Worm (Caenorhabditis elegans) whole organism, young adult: Measurements from ENCODE around the gene golg-2.

Source experiments
- B0261.1 ChIP-seq: sonication (generic microtip); optimal IDR thresholded peaks from 2 replicates; lab custom pipeline; 2016; ENCODE audit warnings: mild to moderate bottlenecking, missing genetic modification characterization, moderate library complexity, missing compliant biosample characterization
- F22D6.2 ChIP-seq: sonication (generic microtip); optimal IDR thresholded peaks from 2 replicates; lab custom pipeline; 2016; ENCODE audit warnings: mild to moderate bottlenecking, missing genetic modification characterization, missing compliant biosample characterization
- F49E8.2 ChIP-seq: sonication (generic microtip); optimal IDR thresholded peaks from 3 replicates; lab custom pipeline; 2017; ENCODE audit warnings: missing genetic modification characterization, mild to moderate bottlenecking, missing compliant biosample characterization, antibody characterized with exemption, moderate library complexity; ENCODE audit not compliant: insufficient read depth
- F52B5.7 ChIP-seq: sonication (generic microtip); optimal IDR thresholded peaks from 2 replicates; lab custom pipeline; 2016; ENCODE audit warnings: mild to moderate bottlenecking, missing genetic modification characterization, missing compliant biosample characterization
- F55B11.4 ChIP-seq: sonication (generic microtip); optimal IDR thresholded peaks from 2 replicates; lab custom pipeline; 2016; ENCODE audit warnings: missing compliant biosample characterization, missing genetic modification characterization, borderline replicate concordance; ENCODE audit not compliant: insufficient read depth
- F57C9.4 ChIP-seq: sonication (generic microtip); optimal IDR thresholded peaks from 2 replicates; lab custom pipeline; 2017; ENCODE audit warnings: mild to moderate bottlenecking, missing genetic modification characterization, missing compliant biosample characterization
- K11D2.4 ChIP-seq: fragments of 200-800 bp; sonication (Bioruptor generic); IDR thresholded peaks from 2 replicates; pipeline ENCODE4 v1.3.6; 2022; ENCODE audit warnings: missing genetic modification reagents, missing genetic modification characterization, missing compliant biosample characterization
- K12H6.12 ChIP-seq: fragments of 200-800 bp; sonication (Bioruptor generic); optimal IDR thresholded peaks from 2 replicates; lab custom pipeline; 2018; ENCODE audit warnings: mild to moderate bottlenecking, missing genetic modification characterization, missing compliant biosample characterization
- T26A5.8 ChIP-seq: sonication (generic microtip); optimal IDR thresholded peaks from 2 replicates; lab custom pipeline; 2016; ENCODE audit warnings: missing genetic modification characterization, missing compliant biosample characterization
- Y95B8A.8 ChIP-seq: fragments of 200-800 bp; sonication (Bioruptor generic); IDR thresholded peaks from 2 replicates; pipeline ENCODE4 v1.3.6; 2022; ENCODE audit warnings: missing genetic modification reagents, missing genetic modification characterization, missing compliant biosample characterization
- akir-1 ChIP-seq: fragments of 200-800 bp; sonication (Bioruptor generic); optimal IDR thresholded peaks from 2 replicates; lab custom pipeline; 2018; ENCODE audit warnings: mild to moderate bottlenecking, missing genetic modification characterization, moderate library complexity, missing compliant biosample characterization
- ama-1 ChIP-seq, 3 experiments: fragments of 150-350 bp in 1 of 3; sonication (generic microtip) in 2 of 3; optimal IDR thresholded peaks; 2 replicates each; lab custom pipeline; 2014 to 2018; ENCODE audit warnings: missing biosample characterization in 2 of 3, missing genetic modification characterization in 2 of 3, missing genetic modification reagents in 2 of 3
- aptf-3 ChIP-seq: fragments of 200-800 bp; sonication (Bioruptor generic); IDR thresholded peaks from 2 replicates; pipeline ENCODE4 v1.3.6; 2022; ENCODE audit warnings: missing genetic modification characterization, missing compliant biosample characterization
- atf-7 ChIP-seq: sonication (generic microtip); optimal IDR thresholded peaks from 2 replicates; lab custom pipeline; 2017; ENCODE audit warnings: mild to moderate bottlenecking, missing genetic modification characterization, missing compliant biosample characterization
- attf-5 ChIP-seq: fragments of 200-800 bp; sonication (Bioruptor generic); optimal IDR thresholded peaks from 2 replicates; lab custom pipeline; 2018; ENCODE audit warnings: mild to moderate bottlenecking, missing genetic modification characterization, missing compliant biosample characterization
- attf-6 ChIP-seq: fragments of 200-800 bp; sonication (Bioruptor generic); IDR thresholded peaks from 2 replicates; pipeline ENCODE4 v1.3.6; 2022; ENCODE audit warnings: missing genetic modification reagents, missing genetic modification characterization, missing compliant biosample characterization
- ccch-3 ChIP-seq: fragments of 200-800 bp; sonication (Bioruptor generic); optimal IDR thresholded peaks from 2 replicates; lab custom pipeline; 2018; ENCODE audit warnings: mild to moderate bottlenecking, missing genetic modification characterization, missing compliant biosample characterization
- cebp-1 ChIP-seq, 2 experiments: fragments of 200-800 bp in 1 of 2; sonication (Bioruptor generic) in 1 of 2; sonication (generic microtip) in 1 of 2; IDR thresholded peaks in 1 of 2; optimal IDR thresholded peaks in 1 of 2; 2 replicates each; pipeline versions ENCODE4 v1.3.6 to Lab custom; 2017 to 2022; ENCODE audit warnings: missing compliant biosample characterization in 2 of 2, missing genetic modification characterization in 2 of 2, mild to moderate bottlenecking in 1 of 2, missing genetic modification reagents in 1 of 2, moderate library complexity in 1 of 2
- cebp-2 ChIP-seq: fragments of 200-800 bp; sonication (Bioruptor generic); IDR thresholded peaks from 2 replicates; pipeline ENCODE4 v1.3.6; 2022; ENCODE audit warnings: missing genetic modification characterization, missing compliant biosample characterization
- ceh-27 ChIP-seq: fragments of 200-800 bp; sonication (Bioruptor generic); optimal IDR thresholded peaks from 2 replicates; lab custom pipeline; 2018; ENCODE audit warnings: mild to moderate bottlenecking, missing genetic modification characterization, moderate library complexity, missing compliant biosample characterization
- ceh-91 ChIP-seq: fragments of 200-800 bp; sonication (Bioruptor generic); IDR thresholded peaks from 2 replicates; pipeline ENCODE4 v1.3.6; 2022; ENCODE audit warnings: missing genetic modification reagents, missing genetic modification characterization, missing compliant biosample characterization
- die-1 ChIP-seq: sonication (generic microtip); optimal IDR thresholded peaks from 2 replicates; lab custom pipeline; 2016; ENCODE audit warnings: missing genotype, mild to moderate bottlenecking, missing genetic modification characterization, missing compliant biosample characterization
- egl-44 ChIP-seq: fragments of 200-800 bp; sonication (Bioruptor generic); IDR thresholded peaks from 2 replicates; pipeline ENCODE4 v1.3.6; 2022; ENCODE audit warnings: missing genetic modification reagents, missing genetic modification characterization, missing compliant biosample characterization
- ekl-4 ChIP-seq: fragments of 200-800 bp; sonication (Bioruptor generic); IDR thresholded peaks from 2 replicates; pipeline ENCODE4 v1.3.6; 2022; ENCODE audit warnings: missing genetic modification reagents, missing genetic modification characterization, missing compliant biosample characterization
- gei-17 ChIP-seq: fragments of 200-800 bp; sonication (Bioruptor generic); optimal IDR thresholded peaks from 2 replicates; lab custom pipeline; 2018; ENCODE audit warnings: mild to moderate bottlenecking, missing genetic modification characterization, missing compliant biosample characterization
- him-1 ChIP-seq: sonication (generic microtip); optimal IDR thresholded peaks from 2 replicates; lab custom pipeline; 2016; ENCODE audit warnings: missing genotype, missing genetic modification reagents, missing genetic modification characterization, missing compliant biosample characterization
- hlh-12 ChIP-seq: sonication (generic microtip); optimal IDR thresholded peaks from 2 replicates; lab custom pipeline; 2016; ENCODE audit warnings: missing genetic modification characterization, missing compliant biosample characterization
- madf-8 ChIP-seq: fragments of 200-800 bp; sonication (Bioruptor generic); conservative IDR thresholded peaks from 2 replicates; pipeline ENCODE4 v1.3.6; 2022; ENCODE audit warnings: missing genetic modification reagents, missing genetic modification characterization, missing compliant biosample characterization
- mel-28 ChIP-seq: sonication (generic microtip); optimal IDR thresholded peaks from 2 replicates; lab custom pipeline; 2016; ENCODE audit warnings: borderline replicate concordance, mild to moderate bottlenecking, missing genetic modification characterization, missing compliant biosample characterization
- nfya-1 ChIP-seq: sonication (generic microtip); optimal IDR thresholded peaks from 2 replicates; lab custom pipeline; 2017; ENCODE audit warnings: antibody characterized with exemption, missing compliant biosample characterization, missing genetic modification characterization, borderline replicate concordance; ENCODE audit not compliant: insufficient read depth
- nhr-120 ChIP-seq: fragments of 200-800 bp; sonication (Bioruptor generic); IDR thresholded peaks from 2 replicates; pipeline ENCODE4 v1.3.6; 2022; ENCODE audit warnings: missing genetic modification characterization, missing compliant biosample characterization
- pbrm-1 ChIP-seq: fragments of 200-800 bp; sonication (Bioruptor generic); IDR thresholded peaks from 2 replicates; pipeline ENCODE4 v1.3.6; 2022; ENCODE audit warnings: missing genetic modification reagents, missing genetic modification characterization, missing compliant biosample characterization
- pha-4 ChIP-seq: fragments of 150-350 bp; sonication (generic microtip); optimal IDR thresholded peaks from 2 replicates; lab custom pipeline; 2014; ENCODE audit warnings: missing biosample characterization, missing genetic modification reagents, missing genetic modification characterization
- repo-1 ChIP-seq: sonication (generic microtip); optimal IDR thresholded peaks from 2 replicates; lab custom pipeline; 2017; ENCODE audit warnings: mild to moderate bottlenecking, missing genetic modification characterization, missing compliant biosample characterization
- rpc-1 ChIP-seq, 2 experiments: fragments of 150-350 bp in 1 of 2; sonication (generic microtip) in 1 of 2; optimal IDR thresholded peaks; 2 replicates each; lab custom pipeline; 2014 to 2018; ENCODE audit warnings: missing biosample characterization in 1 of 2, missing genetic modification characterization in 1 of 2, missing genetic modification reagents in 1 of 2, missing genotype in 1 of 2
- snpc-1.1 ChIP-seq: sonication (generic microtip); optimal IDR thresholded peaks from 2 replicates; lab custom pipeline; 2017; ENCODE audit warnings: missing genetic modification characterization, mild to moderate bottlenecking, missing compliant biosample characterization, antibody characterized with exemption, moderate library complexity, missing genotype, missing genetic modification reagents; ENCODE audit not compliant: insufficient read depth
- snpc-3.4 ChIP-seq: sonication (generic microtip); optimal IDR thresholded peaks from 2 replicates; lab custom pipeline; 2017; ENCODE audit warnings: missing genetic modification characterization, mild to moderate bottlenecking, missing compliant biosample characterization, antibody characterized with exemption, moderate library complexity, missing genotype, missing genetic modification reagents
- snpc-4 ChIP-seq, 5 experiments: fragments of 150-350 bp in 1 of 5; sonication (generic microtip) in 4 of 5; optimal IDR thresholded peaks; 2 replicates each; lab custom pipeline; 2014 to 2018; ENCODE audit warnings: missing genetic modification characterization in 5 of 5, missing biosample characterization in 3 of 5, antibody characterized with exemption in 2 of 5, mild to moderate bottlenecking in 2 of 5, missing compliant biosample characterization in 2 of 5, missing genotype in 2 of 5, moderate library complexity in 2 of 5, missing genetic modification reagents in 1 of 5
- tbx-9 ChIP-seq: sonication (generic microtip); optimal IDR thresholded peaks from 2 replicates; lab custom pipeline; 2016; ENCODE audit warnings: borderline replicate concordance, missing genetic modification characterization, inconsistent platforms, missing compliant biosample characterization
- tlf-1 ChIP-seq: fragments of 200-800 bp; sonication (Bioruptor generic); optimal IDR thresholded peaks from 2 replicates; lab custom pipeline; 2018; ENCODE audit warnings: mild to moderate bottlenecking, missing genetic modification characterization, missing compliant biosample characterization
- unc-130 ChIP-seq: sonication (generic microtip); optimal IDR thresholded peaks from 2 replicates; lab custom pipeline; 2016; ENCODE audit warnings: missing genetic modification reagents, missing genetic modification characterization, missing compliant biosample characterization
- xnd-1 ChIP-seq: sonication (generic microtip); optimal IDR thresholded peaks from 2 replicates; lab custom pipeline; 2016; ENCODE audit warnings: missing genotype, missing genetic modification reagents, missing genetic modification characterization, missing compliant biosample characterization
- ztf-18 ChIP-seq: sonication (generic microtip); optimal IDR thresholded peaks from 2 replicates; lab custom pipeline; 2016; ENCODE audit warnings: missing genotype, mild to moderate bottlenecking, missing genetic modification characterization, missing compliant biosample characterization
- ztf-22 ChIP-seq: fragments of 200-800 bp; sonication (Bioruptor generic); optimal IDR thresholded peaks from 2 replicates; lab custom pipeline; 2018; ENCODE audit warnings: mild to moderate bottlenecking, missing genetic modification characterization, moderate library complexity, missing compliant biosample characterization
- ztf-25 ChIP-seq: fragments of 200-800 bp; sonication (Bioruptor generic); IDR thresholded peaks from 2 replicates; pipeline ENCODE4 v1.3.6; 2022; ENCODE audit warnings: missing genetic modification reagents, missing genetic modification characterization, missing compliant biosample characterization

golg-2 gene

DNA sequence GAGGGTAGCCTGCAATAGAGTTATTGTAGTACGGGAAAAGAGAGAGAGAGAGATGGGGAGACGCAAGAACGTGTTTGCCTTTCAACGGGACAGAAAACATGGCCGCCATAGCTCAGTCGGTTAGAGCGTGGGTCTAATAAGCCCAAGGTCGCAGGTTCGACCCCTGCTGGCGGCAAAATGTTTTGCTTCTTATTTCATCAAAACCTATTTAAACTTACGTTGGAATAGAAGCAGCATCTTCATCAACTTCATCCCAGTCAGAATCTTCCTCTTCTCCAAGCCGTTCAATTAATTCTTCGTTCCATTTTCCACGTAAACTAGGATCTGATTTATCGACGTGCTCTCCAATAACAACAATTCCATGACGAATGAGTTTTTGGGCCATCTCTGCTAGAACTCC, 7.2 kb downstream of the golg-2 start (continued):
- TF ChIP-seq akir-1 = peak; percentile 48
- TF ChIP-seq cebp-2 (GFP tag; lab: Robert Waterston, UW) = peak; percentile 89
- TF ChIP-seq F49E8.2 = no peak
- TF ChIP-seq K12H6.12 (tag; lab: Kevin White, UChicago) = peak; percentile 36
- TF ChIP-seq cebp-1 (GFP tag; IDR thresholded peaks at IDR 0.05; lab: Robert Waterston, UW) = peak; percentile 57
- peak; percentile 69 for TF ChIP-seq cebp-1 (tag; optimal IDR thresholded peaks at IDR 0.05; lab: Kevin White, UChicago)
- peak; percentile 73 for TF ChIP-seq attf-6 (GFP tag; lab: Robert Waterston, UW)
- peak; percentile 63; the same call in 1 of the 2 replicates for TF ChIP-seq ekl-4 (GFP tag; lab: Robert Waterston, UW)
- TF ChIP-seq ccch-3 = no peak
- TF ChIP-seq atf-7 (tag; lab: Kevin White, UChicago) = peak; percentile 53
- peak; percentile 93 for TF ChIP-seq B0261.1
- no peak for TF ChIP-seq F55B11.4
- TF ChIP-seq nfya-1 (tag; lab: Kevin White, UChicago) = no peak
- peak; percentile 46 for TF ChIP-seq unc-130 (GFP tag; lab: Kevin White, UChicago)
- TF ChIP-seq madf-8 (GFP tag; lab: Robert Waterston, UW) = peak; percentile 31; the same call in 1 of the 2 replicates
- 0 out of 2 replicates have a peak, but pooled peaks have one; percentile 48 for TF ChIP-seq nhr-120 (GFP tag; lab: Robert Waterston, UW)
- peak; percentile 87 for TF ChIP-seq rpc-1 (optimal IDR thresholded peaks at IDR 0.05; lab: Kevin White, UChicago)
- peak; percentile 83 for TF ChIP-seq rpc-1 (tag; optimal IDR thresholded peaks at IDR 0.05; lab: Kevin White, UChicago)
- TF ChIP-seq ceh-91 = peak; percentile 25; the same call in 1 of the 2 replicates
- TF ChIP-seq pha-4 = no peak
- peak; percentile 50; the same call in 1 of the 2 replicates for TF ChIP-seq pbrm-1 (GFP tag; lab: Robert Waterston, UW)
- peak; percentile 90; the same call in 1 of the 2 replicates for TF ChIP-seq ztf-25 (GFP tag; lab: Robert Waterston, UW)
- TF ChIP-seq die-1 (tag; lab: Kevin White, UChicago) = peak; percentile 81
- TF ChIP-seq ceh-27 (GFP tag; lab: Kevin White, UChicago) = peak; percentile 54
- peak; percentile 79; the same call in 1 of the 2 replicates for TF ChIP-seq egl-44
- no peak for TF ChIP-seq K11D2.4 (GFP tag; lab: Robert Waterston, UW)
- TF ChIP-seq snpc-1.1 = no peak
- TF ChIP-seq him-1 = peak; percentile 38
- no peak for TF ChIP-seq xnd-1 (tag; lab: Kevin White, UChicago)
- TF ChIP-seq snpc-3.4 (tag; lab: Kevin White, UChicago) = peak; percentile 62
- TF ChIP-seq ztf-18 (tag; lab: Kevin White, UChicago) = peak; percentile 55
- TF ChIP-seq F57C9.4 = no peak
- peak; percentile 67 for TF ChIP-seq attf-5 (GFP tag; lab: Kevin White, UChicago)
- peak; percentile 34 for TF ChIP-seq snpc-4 (GFP tag; optimal IDR thresholded peaks at IDR 0.05; lab: Kevin White, UChicago)
- TF ChIP-seq snpc-4 (tag; optimal IDR thresholded peaks at IDR 0.05; lab: Kevin White, UChicago) = peak in 3 of 4 experiments; percentile 48 to 70 (median 69)
- TF ChIP-seq F52B5.7 (tag; lab: Kevin White, UChicago) = peak; percentile 70
- 0 out of 2 replicates have a peak, but pooled peaks have one; percentile 45 for TF ChIP-seq Y95B8A.8 (GFP tag; lab: Robert Waterston, UW)
- TF ChIP-seq ama-1 (optimal IDR thresholded peaks at IDR 0.05; lab: Kevin White, UChicago) = no peak
- TF ChIP-seq ama-1 (GFP tag; optimal IDR thresholded peaks at IDR 0.05; lab: Kevin White, UChicago) = peak; percentile 59 to 60
- 0 out of 2 replicates have a peak, but pooled peaks have one; percentile 16 for TF ChIP-seq aptf-3 (GFP tag; lab: Robert Waterston, UW)
- no peak for TF ChIP-seq gei-17
- TF ChIP-seq F22D6.2 = no peak
- no peak for TF ChIP-seq ztf-22 (GFP tag; lab: Kevin White, UChicago)
- no peak for TF ChIP-seq hlh-12
- TF ChIP-seq repo-1 (tag; lab: Kevin White, UChicago) = peak; percentile 44
- peak; percentile 14 for TF ChIP-seq tlf-1
- TF ChIP-seq T26A5.8 = peak; percentile 63
- no peak for TF ChIP-seq mel-28 (tag; lab: Kevin White, UChicago)
- TF ChIP-seq tbx-9 (tag; lab: Kevin White, UChicago) = no peak
